Worm (Caenorhabditis elegans) whole organism, early embryonic: Measurements from ENCODE around the gene C17C3.24.

Experiments used
- B0310.2 ChIP-seq: sonication (generic microtip); optimal IDR thresholded peaks from 2 replicates; lab custom pipeline; 2016; ENCODE audit warnings: mild to moderate bottlenecking, missing genetic modification characterization, missing compliant biosample characterization
- F13C5.2 ChIP-seq: sonication (generic microtip); optimal IDR thresholded peaks from 2 replicates; lab custom pipeline; 2017; ENCODE audit warnings: mild to moderate bottlenecking, missing genetic modification characterization, inconsistent platforms, missing compliant biosample characterization
- aly-1 ChIP-seq: sonication (generic microtip); optimal IDR thresholded peaks from 2 replicates; lab custom pipeline; 2016; ENCODE audit warnings: missing genetic modification characterization, missing compliant biosample characterization
- ama-1 ChIP-seq: fragments of 150-350 bp; optimal IDR thresholded peaks from 2 replicates; lab custom pipeline; 2014
- ets-7 ChIP-seq: sonication (generic microtip); optimal IDR thresholded peaks from 2 replicates; lab custom pipeline; 2016; ENCODE audit warnings: missing genotype, missing genetic modification characterization, missing compliant biosample characterization
- flt-1 ChIP-seq: fragments of 200-800 bp; sonication (Bioruptor generic); IDR thresholded peaks from 2 replicates; pipeline ENCODE4 v1.3.6; 2022; ENCODE audit warnings: missing genetic modification characterization, missing compliant biosample characterization
- hmbx-1 ChIP-seq: sonication (generic microtip); optimal IDR thresholded peaks from 2 replicates; lab custom pipeline; 2016; ENCODE audit warnings: mild to moderate bottlenecking, missing genetic modification characterization, missing compliant biosample characterization
- hmg-4 ChIP-seq: fragments of 200-800 bp; sonication (Bioruptor generic); optimal IDR thresholded peaks from 2 replicates; lab custom pipeline; 2018; ENCODE audit warnings: mild to moderate bottlenecking, missing genetic modification characterization, missing compliant biosample characterization
- hnd-1 ChIP-seq: sonication (generic microtip); optimal IDR thresholded peaks from 2 replicates; lab custom pipeline; 2016; ENCODE audit warnings: missing genetic modification characterization, missing compliant biosample characterization
- scrt-1 ChIP-seq: fragments of 200-800 bp; sonication (Bioruptor generic); IDR thresholded peaks from 2 replicates; pipeline ENCODE4 v1.3.6; 2022; ENCODE audit warnings: missing genetic modification characterization, missing compliant biosample characterization
- sea-1 ChIP-seq: fragments of 200-800 bp; sonication (Bioruptor generic); conservative IDR thresholded peaks from 2 replicates; pipeline ENCODE4 v1.3.6; 2022; ENCODE audit warnings: missing genetic modification characterization, missing compliant biosample characterization
- tbx-11 ChIP-seq: fragments of 200-800 bp; sonication (Bioruptor generic); IDR thresholded peaks from 2 replicates; pipeline ENCODE4 v1.3.6; 2022; ENCODE audit warnings: missing genetic modification characterization, missing compliant biosample characterization
- tbx-37 ChIP-seq: fragments of 200-800 bp; sonication (Bioruptor generic); conservative IDR thresholded peaks from 2 replicates; pipeline ENCODE4 v1.3.6; 2022; ENCODE audit warnings: missing genetic modification reagents, missing genetic modification characterization, missing compliant biosample characterization
- tra-4 ChIP-seq: sonication (generic microtip); optimal IDR thresholded peaks from 2 replicates; lab custom pipeline; 2017; ENCODE audit warnings: missing genetic modification characterization, missing compliant biosample characterization

ce11 chrII:5577060-5577459 is 35.5 kb upstream of the C17C3.24 start:
- TF ChIP-seq flt-1 (GFP tag; lab: Robert Waterston, UW), result peak; percentile 73
- TF ChIP-seq ama-1 (lab: Kevin White, UChicago), result no peak
- TF ChIP-seq scrt-1 (GFP tag; lab: Robert Waterston, UW), result peak; percentile 66
- 0 out of 2 replicates have a peak, but pooled peaks have one; percentile 64 for TF ChIP-seq sea-1
- peak; percentile 27 for TF ChIP-seq B0310.2 (tag; lab: Kevin White, UChicago)
- no peak for TF ChIP-seq ets-7 (tag; lab: Kevin White, UChicago)
- TF ChIP-seq hmbx-1 (tag; lab: Kevin White, UChicago), result peak; percentile 22
- TF ChIP-seq hnd-1, result peak; percentile 20
- TF ChIP-seq hmg-4 (GFP tag; lab: Kevin White, UChicago), result peak; percentile 76
- no peak for TF ChIP-seq aly-1 (tag; lab: Kevin White, UChicago)
- peak; percentile 37; the same call in 1 of the 2 replicates for TF ChIP-seq tbx-37
- peak; percentile 33 for TF ChIP-seq F13C5.2 (tag; lab: Kevin White, UChicago)
- TF ChIP-seq tra-4 (tag; lab: Kevin White, UChicago), result no peak
- TF ChIP-seq tbx-11, result peak; percentile 59; the same call in 1 of the 2 replicates
